Worm (Caenorhabditis elegans) whole organism, L4 larva: ENCODE results near the gene cyn-16.

Experiments
- T26A8.4 ChIP-seq: fragments of 200-800 bp; sonication (Bioruptor generic); IDR thresholded peaks from 2 replicates; pipeline ENCODE4 v1.3.6; 2022; ENCODE audit warnings: missing genetic modification characterization, missing compliant biosample characterization
- Y5F2A.4 ChIP-seq: fragments of 200-800 bp; sonication (Bioruptor generic); optimal IDR thresholded peaks from 2 replicates; lab custom pipeline; 2018; ENCODE audit warnings: mild to moderate bottlenecking, missing genetic modification characterization, missing compliant biosample characterization
- Y75B8A.6 ChIP-seq: fragments of 200-800 bp; sonication (Bioruptor generic); IDR thresholded peaks from 2 replicates; pipeline ENCODE4 v1.3.6; 2022; ENCODE audit warnings: missing genetic modification reagents, missing genetic modification characterization, missing compliant biosample characterization
- ama-1 ChIP-seq: fragments of 150-350 bp; optimal IDR thresholded peaks from 2 replicates; lab custom pipeline; 2014; ENCODE audit warnings: inconsistent platforms, mixed read lengths
- ceh-32 ChIP-seq: sonication (generic microtip); optimal IDR thresholded peaks from 2 replicates; lab custom pipeline; 2016; ENCODE audit warnings: mild to moderate bottlenecking, missing genetic modification characterization, missing compliant biosample characterization; ENCODE audit not compliant: poor library complexity
- ceh-62 ChIP-seq: sonication (generic microtip); optimal IDR thresholded peaks from 2 replicates; lab custom pipeline; 2017; ENCODE audit warnings: missing biosample characterization, missing genetic modification characterization
- daf-8 ChIP-seq: fragments of 200-800 bp; sonication (Bioruptor generic); IDR thresholded peaks from 2 replicates; pipeline ENCODE4 v1.3.6; 2022; ENCODE audit warnings: missing genetic modification characterization, missing compliant biosample characterization
- dmd-6 ChIP-seq: fragments of 200-800 bp; sonication (Bioruptor generic); IDR thresholded peaks from 2 replicates; pipeline ENCODE4 v1.3.6; 2022; ENCODE audit warnings: missing genetic modification reagents, missing genetic modification characterization, missing compliant biosample characterization
- egl-27 ChIP-seq: sonication (generic microtip); optimal IDR thresholded peaks from 3 replicates; lab custom pipeline; 2017; ENCODE audit warnings: missing biosample characterization, missing genetic modification reagents, missing genetic modification characterization
- egl-43 ChIP-seq: fragments of 200-800 bp; sonication (Bioruptor generic); IDR thresholded peaks from 2 replicates; pipeline ENCODE4 v1.3.6; 2022; ENCODE audit warnings: missing genetic modification reagents, missing genetic modification characterization, missing compliant biosample characterization
- fkh-10 ChIP-seq: fragments of 150-350 bp; optimal IDR thresholded peaks from 2 replicates; lab custom pipeline; 2014; ENCODE audit warnings: missing biosample characterization, missing genetic modification reagents, missing genetic modification characterization
- lin-1 ChIP-seq: fragments of 200-800 bp; sonication (Bioruptor generic); IDR thresholded peaks from 2 replicates; pipeline ENCODE4 v1.3.6; 2022; ENCODE audit warnings: missing genetic modification reagents, missing genetic modification characterization, missing compliant biosample characterization
- lin-13 ChIP-seq: fragments of 150-350 bp; optimal IDR thresholded peaks from 2 replicates; lab custom pipeline; 2014; ENCODE audit warnings: missing biosample characterization, missing genetic modification reagents, missing genetic modification characterization
- lin-29 ChIP-seq: fragments of 200-800 bp; sonication (Bioruptor generic); IDR thresholded peaks from 2 replicates; pipeline ENCODE4 v1.3.6; 2022; ENCODE audit warnings: missing genetic modification reagents, missing genetic modification characterization, missing compliant biosample characterization
- lsy-2 ChIP-seq, 2 experiments: fragments of 150-350 bp in 1 of 2; sonication (generic microtip) in 1 of 2; optimal IDR thresholded peaks; 2 replicates each; lab custom pipeline; 2014 to 2017; ENCODE audit warnings: missing biosample characterization in 2 of 2, missing genetic modification characterization in 2 of 2
- mep-1 ChIP-seq: fragments of 150-350 bp; sonication (generic microtip); optimal IDR thresholded peaks from 3 replicates; lab custom pipeline; 2014; ENCODE audit warnings: missing biosample characterization, missing genetic modification characterization
- mes-2 ChIP-seq: sonication (generic microtip); optimal IDR thresholded peaks from 2 replicates; lab custom pipeline; 2016; ENCODE audit warnings: missing genotype, mild to moderate bottlenecking, missing genetic modification characterization, missing compliant biosample characterization; ENCODE audit not compliant: poor library complexity, severe bottlenecking
- mxl-3 ChIP-seq: fragments of 200-800 bp; sonication (Bioruptor generic); optimal IDR thresholded peaks from 2 replicates; lab custom pipeline; 2018; ENCODE audit warnings: mild to moderate bottlenecking, missing genetic modification characterization, missing compliant biosample characterization
- nhr-10 ChIP-seq: fragments of 150-350 bp; optimal IDR thresholded peaks from 2 replicates; lab custom pipeline; 2014; ENCODE audit warnings: missing biosample characterization, missing genetic modification characterization
- nhr-102 ChIP-seq: sonication (generic microtip); optimal IDR thresholded peaks from 2 replicates; lab custom pipeline; 2016; ENCODE audit warnings: mild to moderate bottlenecking, missing genetic modification characterization, moderate library complexity, missing compliant biosample characterization
- nhr-48 ChIP-seq: sonication (generic microtip); optimal IDR thresholded peaks from 2 replicates; lab custom pipeline; 2016; ENCODE audit warnings: mild to moderate bottlenecking, missing genetic modification characterization, missing compliant biosample characterization
- nhr-76 ChIP-seq: fragments of 150-350 bp; optimal IDR thresholded peaks from 2 replicates; lab custom pipeline; 2014; ENCODE audit warnings: missing biosample characterization, missing genetic modification characterization
- php-3 ChIP-seq: fragments of 200-800 bp; sonication (Bioruptor generic); IDR thresholded peaks from 2 replicates; pipeline ENCODE4 v1.3.6; 2022; ENCODE audit warnings: missing genetic modification reagents, missing genetic modification characterization, missing compliant biosample characterization
- pqm-1 ChIP-seq: sonication (generic microtip); optimal IDR thresholded peaks from 2 replicates; lab custom pipeline; 2017; ENCODE audit warnings: missing biosample characterization, missing genetic modification characterization
- sdz-12 ChIP-seq: fragments of 200-800 bp; sonication (Bioruptor generic); optimal IDR thresholded peaks from 2 replicates; lab custom pipeline; 2018; ENCODE audit warnings: mild to moderate bottlenecking, missing genetic modification characterization, missing compliant biosample characterization
- set-16 ChIP-seq: fragments of 200-800 bp; sonication (Bioruptor generic); IDR thresholded peaks from 2 replicates; pipeline ENCODE4 v1.3.6; 2022; ENCODE audit warnings: missing genetic modification reagents, missing genetic modification characterization, missing compliant biosample characterization
- spr-3 ChIP-seq: fragments of 200-800 bp; sonication (Bioruptor generic); optimal IDR thresholded peaks from 2 replicates; lab custom pipeline; 2018; ENCODE audit warnings: mild to moderate bottlenecking, missing genetic modification characterization, missing compliant biosample characterization
- tag-97 ChIP-seq: fragments of 200-800 bp; sonication (Bioruptor generic); IDR thresholded peaks from 2 replicates; pipeline ENCODE4 v1.3.6; 2022; ENCODE audit warnings: missing genetic modification characterization, missing compliant biosample characterization
- unc-130 ChIP-seq: sonication (generic microtip); optimal IDR thresholded peaks from 2 replicates; lab custom pipeline; 2016; ENCODE audit warnings: missing genetic modification reagents, missing genetic modification characterization, missing compliant biosample characterization
- unc-62 ChIP-seq, 3 experiments: fragments of 150-350 bp in 1 of 3; sonication (generic microtip); optimal IDR thresholded peaks in 2 of 3; peaks in 1 of 3; 1 replicate in 1 of 3; 2 replicates in 2 of 3; lab custom pipeline; 2014 to 2017; ENCODE audit warnings: missing biosample characterization in 3 of 3, missing genetic modification characterization in 3 of 3, missing genetic modification reagents in 3 of 3, missing genotype in 1 of 3
- zag-1 ChIP-seq: fragments of 150-350 bp; optimal IDR thresholded peaks from 2 replicates; lab custom pipeline; 2014; ENCODE audit warnings: missing biosample characterization, missing genetic modification characterization
- zfp-3 ChIP-seq: fragments of 200-800 bp; sonication (Bioruptor generic); conservative IDR thresholded peaks from 2 replicates; pipeline ENCODE4 v1.3.6; 2022; ENCODE audit warnings: missing genetic modification reagents, missing genetic modification characterization, missing compliant biosample characterization
- ztf-11 ChIP-seq: fragments of 150-350 bp; optimal IDR thresholded peaks from 2 replicates; lab custom pipeline; 2014; ENCODE audit warnings: missing biosample characterization, missing genetic modification characterization
- ztf-7 ChIP-seq: fragments of 150-350 bp; optimal IDR thresholded peaks from 2 replicates; lab custom pipeline; 2014; ENCODE audit warnings: missing biosample characterization, missing genetic modification characterization

cyn-16 gene

ce11 chrII:12006575-12007098 lies 29.9 kb downstream of the cyn-16 start, which contains the start of gene mcm-2 (continued):
- TF ChIP-seq sdz-12 = no peak
- TF ChIP-seq zfp-3 (GFP tag; lab: Robert Waterston, UW) = no peak
- TF ChIP-seq dmd-6 (GFP tag; lab: Robert Waterston, UW) = peak; percentile 31; the same call in 1 of the 2 replicates
- TF ChIP-seq ama-1 = no peak
- TF ChIP-seq lin-1 (GFP tag; lab: Robert Waterston, UW) = peak; percentile 38; the same call in 1 of the 2 replicates
- no peak for TF ChIP-seq mxl-3 (GFP tag; lab: Kevin White, UChicago)
- no peak for TF ChIP-seq spr-3 (GFP tag; lab: Kevin White, UChicago)
- no peak for TF ChIP-seq ceh-62 (tag; lab: Kevin White, UChicago)
- TF ChIP-seq unc-62 (GFP tag; optimal IDR thresholded peaks at IDR 0.05 in 1 of 2; lab: Kevin White, UChicago) = no peak
- TF ChIP-seq unc-62 (tag; optimal IDR thresholded peaks at IDR 0.05; lab: Kevin White, UChicago) = no peak
- no peak for TF ChIP-seq lsy-2 (tag; optimal IDR thresholded peaks at IDR 0.05; lab: Kevin White, UChicago)
- TF ChIP-seq nhr-48 (tag; lab: Kevin White, UChicago) = no peak
- peak; percentile 81 for TF ChIP-seq mes-2
- no peak for TF ChIP-seq ceh-32 (tag; lab: Kevin White, UChicago)
- TF ChIP-seq php-3 (GFP tag; lab: Robert Waterston, UW) = no peak
- TF ChIP-seq ztf-11 (tag; lab: Kevin White, UChicago) = no peak
- peak; percentile 89 for TF ChIP-seq unc-130 (GFP tag; lab: Kevin White, UChicago)
- no peak for TF ChIP-seq tag-97
- TF ChIP-seq daf-8 (GFP tag; lab: Robert Waterston, UW) = no peak
- no peak for TF ChIP-seq pqm-1 (tag; lab: Kevin White, UChicago)
- no peak for TF ChIP-seq nhr-76 (tag; lab: Kevin White, UChicago)
- no peak for TF ChIP-seq egl-43 (GFP tag; lab: Robert Waterston, UW)
- TF ChIP-seq T26A8.4 (GFP tag; lab: Robert Waterston, UW) = no peak

ce11 chrII:12005981-12006380 lies 30.6 kb downstream of the cyn-16 start:
- TF ChIP-seq set-16 (GFP tag; lab: Robert Waterston, UW) = peak; percentile 73
- TF ChIP-seq lin-29 (GFP tag; lab: Robert Waterston, UW) = no peak
- TF ChIP-seq ceh-62 (tag; lab: Kevin White, UChicago) = no peak

ce11 chrII:11998903-11999302 lies 37.6 kb downstream of the cyn-16 start, which contains the start of gene Y17G7B.23:
Gene Y17G7B.23, plus strand, starts transcription at chrII:11999203.
- TF ChIP-seq unc-130 (GFP tag; lab: Kevin White, UChicago) (no peak), egl-27 (tag; lab: Kevin White, UChicago) (no peak), nhr-102 (no peak), Y75B8A.6 (no peak), lin-29 (GFP tag; lab: Robert Waterston, UW) (no peak), ama-1 (no peak), mep-1 (tag; lab: Kevin White, UChicago) (no peak), zag-1 (tag; lab: Kevin White, UChicago) (no peak), unc-62 (GFP tag; optimal IDR thresholded peaks at IDR 0.05 in 1 of 2; lab: Kevin White, UChicago) (no peak), unc-62 (tag; optimal IDR thresholded peaks at IDR 0.05; lab: Kevin White, UChicago) (no peak), nhr-10 (tag; lab: Kevin White, UChicago) (no peak), fkh-10 (GFP tag; lab: Kevin White, UChicago) (no peak), lin-13 (GFP tag; lab: Kevin White, UChicago) (no peak), Y5F2A.4 (GFP tag; lab: Kevin White, UChicago) (no peak)

ce11 chrII:11994940-11995339 lies 41.6 kb downstream of the cyn-16 start:
- TF ChIP-seq ztf-7 (tag; lab: Kevin White, UChicago) (no peak), unc-62 (GFP tag; optimal IDR thresholded peaks at IDR 0.05 in 1 of 2; lab: Kevin White, UChicago) (peak in 1 of 2 experiments; percentile 96), unc-62 (tag; optimal IDR thresholded peaks at IDR 0.05; lab: Kevin White, UChicago) (no peak)
